Fruit fly (Drosophila melanogaster) Kc167 (cell line): ENCODE measurements around the gene CG18558.

ENCODE experiments used
- Myc ChIP-seq: fragments of >200 bp; optimal IDR thresholded peaks from 2 replicates; lab custom pipeline; 2017; ENCODE audit warnings: missing external identifiers
- Sin3A ChIP-seq: fragments of >200 bp; optimal IDR thresholded peaks from 2 replicates; lab custom pipeline; 2018; ENCODE audit warnings: missing external identifiers
- h ChIP-seq: fragments of >200 bp; optimal IDR thresholded peaks from 3 replicates; lab custom pipeline; 2018; ENCODE audit warnings: missing external identifiers
- insv ChIP-seq: fragments of >200 bp; optimal IDR thresholded peaks from 3 replicates; lab custom pipeline; 2018; ENCODE audit warnings: missing external identifiers
- psq ChIP-seq: fragments of >200 bp; optimal IDR thresholded peaks from 2 replicates; lab custom pipeline; 2017; ENCODE audit warnings: missing external identifiers
- ttk ChIP-seq: sonication (Bioruptor generic); optimal IDR thresholded peaks from 2 replicates; lab custom pipeline; 2017; ENCODE audit warnings: missing external identifiers

Gene CG18558

dm6 chr2L:2847112-2847682, 2.9 kb upstream of the CG18558 start, which contains the start of the genes CG3117 and CG2983:
TSS of gene CG3117 (minus strand) at chr2L:2847212.
TSS of gene CG2983 (plus strand) at chr2L:2847632.
- TF ChIP-seq ttk (lab: Kevin White, UChicago) (no peak), insv (lab: Kevin White, UChicago) (no peak), Myc (lab: Kevin White, UChicago) (no peak), psq (no peak), Sin3A (no peak), h (lab: Kevin White, UChicago) (no peak)

- no peak for TF ChIP-seq insv (lab: Kevin White, UChicago)
- no peak for TF ChIP-seq ttk (lab: Kevin White, UChicago)
- TF ChIP-seq h (lab: Kevin White, UChicago) = no peak
- TF ChIP-seq Myc (lab: Kevin White, UChicago) = no peak
- TF ChIP-seq Sin3A = no peak
- TF ChIP-seq psq = no peak
Observed at dm6 chr2L:2845634-2846033, 1.3 kb upstream of the CG18558 start, which contains the start of gene CG18557. TSS of gene CG18557 (minus strand) at chr2L:2845734.

- TF ChIP-seq insv (lab: Kevin White, UChicago) = no peak
Observed at dm6 chr2L:2840311-2840710, 4.0 kb downstream of the CG18558 start.

dm6 chr2L:2839850-2840249, 4.5 kb downstream of the CG18558 start, which contains the start of gene CG2975:
TSS of gene CG2975 (plus strand) at chr2L:2840124.
- no peak for TF ChIP-seq h (lab: Kevin White, UChicago)
- no peak for TF ChIP-seq Sin3A
- TF ChIP-seq Myc (lab: Kevin White, UChicago) = no peak
- no peak for TF ChIP-seq psq
- no peak for TF ChIP-seq ttk (lab: Kevin White, UChicago)

- TF ChIP-seq insv (lab: Kevin White, UChicago) = no peak
- no peak for TF ChIP-seq psq
- no peak for TF ChIP-seq Myc (lab: Kevin White, UChicago)
- TF ChIP-seq h (lab: Kevin White, UChicago) = no peak
- no peak for TF ChIP-seq Sin3A
- TF ChIP-seq ttk (lab: Kevin White, UChicago) = no peak
Observed at dm6 chr2L:2837742-2838461, 6.4 kb downstream of the CG18558 start, which contains the start of the genes CG3119 and Cpr23B. TSS of gene CG3119 (minus strand) at chr2L:2837833. TSS of gene Cpr23B (plus strand) at chr2L:2838411.

dm6 chr2L:2830341-2830800, 13.9 kb downstream of the CG18558 start:
- no peak for TF ChIP-seq h (lab: Kevin White, UChicago)
- TF ChIP-seq Sin3A = no peak
- TF ChIP-seq insv (lab: Kevin White, UChicago) = no peak
- TF ChIP-seq ttk (lab: Kevin White, UChicago) = no peak
- no peak for TF ChIP-seq psq
- no peak for TF ChIP-seq Myc (lab: Kevin White, UChicago)

dm6 chr2L:2829637-2830340, 14.5 kb downstream of the CG18558 start, which contains the start of gene Duox:
TSS of gene Duox (minus strand) at chr2L:2830248.
- no peak for TF ChIP-seq insv (lab: Kevin White, UChicago)

dm6 chr2L:2825406-2825805, 18.9 kb downstream of the CG18558 start, which contains the start of gene CG3123:
TSS of gene CG3123 (minus strand) at chr2L:2825506.
- TF ChIP-seq Sin3A = no peak
- no peak for TF ChIP-seq insv (lab: Kevin White, UChicago)
- TF ChIP-seq Myc (lab: Kevin White, UChicago) = no peak
- no peak for TF ChIP-seq psq
- no peak for TF ChIP-seq h (lab: Kevin White, UChicago)
- TF ChIP-seq ttk (lab: Kevin White, UChicago) = no peak

dm6 chr2L:2815673-2816072, 28.6 kb downstream of the CG18558 start, which contains the start of gene G6P:
TSS of gene G6P (minus strand) at chr2L:2815760.
- TF ChIP-seq Sin3A = no peak

- TF ChIP-seq insv (lab: Kevin White, UChicago) = no peak
- TF ChIP-seq Myc (lab: Kevin White, UChicago) = no peak
- no peak for TF ChIP-seq psq
- no peak for TF ChIP-seq h (lab: Kevin White, UChicago)
- no peak for TF ChIP-seq ttk (lab: Kevin White, UChicago)
- TF ChIP-seq Sin3A = no peak
Observed at dm6 chr2L:2812137-2812536, 32.2 kb downstream of the CG18558 start, which contains the start of gene CG2964. TSS of gene CG2964 (plus strand) at chr2L:2812437.

dm6 chr2L:2810831-2811230, 33.5 kb downstream of the CG18558 start:
- TF ChIP-seq insv (lab: Kevin White, UChicago) = no peak
- no peak for TF ChIP-seq psq
- TF ChIP-seq Myc (lab: Kevin White, UChicago) = no peak
- TF ChIP-seq h (lab: Kevin White, UChicago) = no peak
- no peak for TF ChIP-seq Sin3A
- no peak for TF ChIP-seq ttk (lab: Kevin White, UChicago)

dm6 chr2L:2808038-2808699, 36.1 kb downstream of the CG18558 start:
- no peak for TF ChIP-seq h (lab: Kevin White, UChicago)
- no peak for TF ChIP-seq insv (lab: Kevin White, UChicago)
- no peak for TF ChIP-seq Sin3A
- no peak for TF ChIP-seq ttk (lab: Kevin White, UChicago)
- TF ChIP-seq psq = no peak
- no peak for TF ChIP-seq Myc (lab: Kevin White, UChicago)
